Worm (Caenorhabditis elegans) whole organism, L2 larva: ENCODE results near the gene F19C7.3.

Experiments
- aly-2 ChIP-seq: fragments of 150-350 bp; optimal IDR thresholded peaks from 2 replicates; lab custom pipeline; 2014; ENCODE audit warnings: missing biosample characterization, missing genetic modification characterization
- ama-1 ChIP-seq: fragments of 150-350 bp; optimal IDR thresholded peaks from 2 replicates; lab custom pipeline; 2018; ENCODE audit warnings: inconsistent platforms
- ceh-82 ChIP-seq: fragments of 150-350 bp; optimal IDR thresholded peaks from 2 replicates; lab custom pipeline; 2014; ENCODE audit warnings: missing biosample characterization, missing genetic modification characterization
- lsy-2 ChIP-seq, 2 experiments: fragments of 150-350 bp in 1 of 2; sonication (generic microtip) in 1 of 2; optimal IDR thresholded peaks; 2 replicates each; lab custom pipeline; 2014 to 2017; ENCODE audit warnings: missing biosample characterization in 2 of 2, missing genetic modification characterization in 2 of 2
- mab-5 ChIP-seq: fragments of 150-350 bp; optimal IDR thresholded peaks from 2 replicates; lab custom pipeline; 2014; ENCODE audit warnings: missing biosample characterization, missing genetic modification characterization
- nhr-237 ChIP-seq: fragments of 150-350 bp; optimal IDR thresholded peaks from 2 replicates; lab custom pipeline; 2014; ENCODE audit warnings: missing biosample characterization, missing genetic modification characterization
- nhr-77 ChIP-seq: fragments of 150-350 bp; optimal IDR thresholded peaks from 2 replicates; lab custom pipeline; 2014; ENCODE audit warnings: missing biosample characterization, missing genetic modification characterization
- peb-1 ChIP-seq: fragments of 150-350 bp; optimal IDR thresholded peaks from 2 replicates; lab custom pipeline; 2014; ENCODE audit warnings: missing biosample characterization, missing genetic modification characterization
- skn-1 ChIP-seq: sonication (generic microtip); optimal IDR thresholded peaks from 2 replicates; lab custom pipeline; 2017; ENCODE audit warnings: missing biosample characterization, missing genetic modification characterization

DNA sequence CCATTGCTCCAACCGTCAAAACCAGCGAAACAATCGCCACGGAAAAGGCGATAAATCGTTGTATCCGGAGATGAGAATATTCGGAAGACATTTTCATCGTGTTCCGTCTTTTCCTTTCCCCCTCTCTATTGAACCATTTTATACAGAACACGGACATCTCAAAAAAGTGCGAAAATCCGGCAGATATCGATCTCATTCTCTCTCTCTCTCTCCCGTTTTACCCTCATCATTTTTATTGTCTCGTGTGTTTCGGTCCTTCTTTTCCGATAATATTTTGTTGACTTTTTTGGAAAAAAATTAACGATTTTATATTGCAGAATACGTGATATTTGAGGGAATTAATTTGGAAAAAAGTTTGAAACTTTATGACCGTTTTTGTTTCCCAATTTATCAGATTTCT, 12.6 kb downstream of the F19C7.3 start, which contains the start of gene col-110:
- TF ChIP-seq nhr-77 (tag; lab: Kevin White, UChicago), result no peak
- TF ChIP-seq peb-1, result no peak
- no peak for TF ChIP-seq lsy-2 (tag; optimal IDR thresholded peaks at IDR 0.05; lab: Kevin White, UChicago)
- no peak for TF ChIP-seq nhr-237
- no peak for TF ChIP-seq ceh-82 (tag; lab: Kevin White, UChicago)
- no peak for TF ChIP-seq ama-1 (lab: Kevin White, UChicago)
- TF ChIP-seq aly-2 (tag; lab: Kevin White, UChicago), result no peak
- TF ChIP-seq mab-5, result no peak
- TF ChIP-seq skn-1 (tag; lab: Kevin White, UChicago), result no peak
